Fruit fly (Drosophila melanogaster) whole organism, embryonic: ENCODE measurements around the gene CG18480.

Source experiments
- Aef1 ChIP-seq: fragments of 200-800 bp; sonication (Bioruptor generic); IDR thresholded peaks from 3 replicates; pipeline ENCODE4 v1.3.6; 2022; ENCODE audit warnings: missing biosample characterization, missing genetic modification characterization
- CG17361 ChIP-seq: fragments of 200-800 bp; sonication (Bioruptor generic); IDR thresholded peaks from 3 replicates; pipeline ENCODE4 v1.3.6; 2022; ENCODE audit warnings: missing biosample characterization, missing genetic modification characterization
- CG2120 ChIP-seq: fragments of 200-800 bp; sonication (Bioruptor generic); optimal IDR thresholded peaks from 3 replicates; lab custom pipeline; 2016; ENCODE audit warnings: missing biosample characterization, missing genetic modification characterization
- CG7786 ChIP-seq: fragments of 200-800 bp; sonication (Bioruptor generic); optimal IDR thresholded peaks from 2 replicates; lab custom pipeline; 2016; ENCODE audit warnings: missing biosample characterization, missing genetic modification characterization
- CkIIα-i1 ChIP-seq: fragments of 200-800 bp; sonication (Bioruptor generic); IDR thresholded peaks from 2 replicates; pipeline ENCODE4 v1.3.6; 2022; ENCODE audit warnings: missing biosample characterization, missing genetic modification characterization
- Eip74EF ChIP-seq, 2 experiments: fragments of 200-800 bp in 1 of 2; fragments of >200 bp in 1 of 2; sonication (Bioruptor generic) in 1 of 2; optimal IDR thresholded peaks; 2 replicates each; lab custom pipeline; 2017 to 2019; ENCODE audit warnings: missing biosample characterization in 2 of 2, missing genetic modification characterization in 2 of 2, mild to moderate bottlenecking in 1 of 2, moderate library complexity in 1 of 2
- YL-1 ChIP-seq: fragments of 200-800 bp; sonication (Bioruptor generic); optimal IDR thresholded peaks from 3 replicates; lab custom pipeline; 2017; ENCODE audit warnings: missing biosample characterization, mild to moderate bottlenecking, missing genetic modification characterization
- hb ChIP-seq: fragments of 200-800 bp; sonication (Bioruptor generic); IDR thresholded peaks from 3 replicates; pipeline ENCODE4 v1.3.6; 2022; ENCODE audit warnings: missing biosample characterization, missing genetic modification characterization; ENCODE audit not compliant: partially characterized antibody
- ken ChIP-seq: fragments of 200-800 bp; sonication (Bioruptor generic); IDR thresholded peaks from 3 replicates; pipeline ENCODE4 v1.3.6; 2022; ENCODE audit warnings: missing biosample characterization, missing genetic modification characterization
- ro ChIP-seq: fragments of 200-800 bp; sonication (Bioruptor generic); IDR thresholded peaks from 2 replicates; pipeline ENCODE4 v1.3.6; 2022; ENCODE audit warnings: missing biosample characterization, missing genetic modification characterization

dm6 chr2L:15623458-15623857 is 6.3 kb upstream of the CG18480 start, which contains the start of gene Or35a:
- TF ChIP-seq CG7786 (GFP tag; lab: Kevin White, UChicago) = no peak
- no peak for TF ChIP-seq CG17361 (GFP tag; lab: Robert Waterston, UW)
- TF ChIP-seq Eip74EF (GFP tag; optimal IDR thresholded peaks at IDR 0.05; lab: Kevin White, UChicago) = no peak
- no peak for TF ChIP-seq Aef1 (GFP tag; lab: Robert Waterston, UW)
- TF ChIP-seq CkIIα-i1 = no peak
- TF ChIP-seq hb (GFP tag; lab: Robert Waterston, UW) = no peak
- no peak for TF ChIP-seq ro
- TF ChIP-seq ken (GFP tag; lab: Robert Waterston, UW) = no peak
- TF ChIP-seq CG2120 (GFP tag; lab: Kevin White, UChicago) = no peak
- no peak for TF ChIP-seq YL-1 (GFP tag; lab: Kevin White, UChicago)
